Fruit fly (Drosophila melanogaster) Kc167 (cell line): ENCODE measurements around the gene CG43390.

ENCODE experiments used
- Sin3A ChIP-seq: fragments of >200 bp; optimal IDR thresholded peaks from 2 replicates; lab custom pipeline; 2018; ENCODE audit warnings: missing external identifiers
- insv ChIP-seq: fragments of >200 bp; optimal IDR thresholded peaks from 3 replicates; lab custom pipeline; 2018; ENCODE audit warnings: missing external identifiers
- psq ChIP-seq: fragments of >200 bp; optimal IDR thresholded peaks from 2 replicates; lab custom pipeline; 2017; ENCODE audit warnings: missing external identifiers

DNA sequence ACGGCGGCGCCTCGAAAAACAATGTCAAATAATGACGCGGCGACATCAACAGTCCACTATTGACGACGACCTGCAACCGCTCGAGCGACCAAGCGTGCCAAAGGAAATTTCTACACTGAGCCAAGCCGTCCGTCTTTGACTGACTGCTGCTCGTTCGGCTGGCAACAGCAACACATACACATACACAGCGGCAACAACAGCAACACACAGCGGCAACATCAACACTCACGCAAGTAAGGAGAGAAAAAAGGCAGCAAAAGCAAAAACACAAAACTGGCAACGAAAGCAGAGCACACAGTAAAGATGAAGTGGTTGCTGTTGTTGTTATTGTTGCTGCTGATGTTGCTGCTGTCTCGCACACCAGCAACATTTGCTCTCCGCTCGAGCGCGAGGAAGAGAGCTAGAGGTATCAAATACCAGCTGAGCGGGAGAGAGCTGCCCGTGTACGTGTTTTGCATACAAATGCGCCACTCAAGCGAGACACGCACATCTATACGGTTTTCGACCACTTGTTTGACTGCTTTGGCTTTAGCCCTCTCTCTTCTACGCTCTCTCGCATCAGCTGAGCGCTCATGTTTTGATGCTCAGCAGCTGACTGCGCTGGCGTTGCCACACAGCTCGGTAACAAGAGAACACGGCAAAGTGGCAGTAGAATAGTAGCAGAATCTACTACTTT, 26.6 kb downstream of the CG43390 start:
- TF ChIP-seq psq (lab: Kevin White, UChicago) (no peak), Sin3A (no peak), insv (no peak)
